Worm (Caenorhabditis elegans): ENCODE measurements around the gene snap-29.

snap-29 gene

DNA sequence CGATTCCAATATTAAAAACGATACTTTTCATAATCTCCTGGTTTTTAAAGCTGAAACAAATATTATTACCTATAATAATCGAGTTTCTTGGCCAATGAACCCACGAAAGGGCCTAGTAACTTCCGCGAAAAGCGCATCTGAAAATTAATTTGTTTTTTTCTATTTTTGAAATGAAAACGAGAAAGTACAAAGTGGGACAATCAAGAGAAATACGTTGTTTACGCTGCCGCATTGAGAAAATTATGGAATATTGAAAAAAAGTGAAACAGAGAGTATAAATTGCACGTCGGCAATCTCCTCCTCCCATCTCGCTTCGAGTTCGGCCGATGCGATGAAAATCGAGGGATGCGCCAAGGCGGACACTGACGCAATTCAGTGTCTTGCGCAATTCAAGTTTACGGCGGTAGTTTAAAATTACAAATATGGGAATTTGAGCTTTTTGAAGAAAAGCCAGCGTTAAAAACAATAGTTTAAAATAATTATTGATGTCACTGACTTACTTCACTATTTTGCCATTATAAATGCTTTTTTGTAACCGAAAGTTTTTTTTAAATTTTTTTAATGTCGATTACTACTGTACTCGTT is 34.7 kb upstream of the snap-29 start, which contains the start of gene pdhk-2 (continued):
- TF ChIP-seq unc-39 (tag; optimal IDR thresholded peaks at IDR 0.05) (no peak), madf-5 (GFP tag; IDR thresholded peaks at IDR 0.05) (no peak), nhr-48 (tag; optimal IDR thresholded peaks at IDR 0.05) (peak; percentile 90), dve-1 (tag; optimal IDR thresholded peaks at IDR 0.05; ENCODE audit: insufficient read depth) (peak; percentile 97), skn-1 (tag; optimal IDR thresholded peaks at IDR 0.05) (no peak), nhr-28 (tag; optimal IDR thresholded peaks at IDR 0.05) (peak; percentile 73), zip-2 (tag; optimal IDR thresholded peaks at IDR 0.05) (peak; percentile 65), lin-39 (tag; optimal IDR thresholded peaks at IDR 0.05) (no peak), mes-2 (tag; optimal IDR thresholded peaks at IDR 0.05; ENCODE audit: poor library complexity, severe bottlenecking) (peak; percentile 91), dmd-9 (GFP tag; IDR thresholded peaks at IDR 0.05) (peak; percentile 82), Y105C5A.15 (GFP tag; IDR thresholded peaks at IDR 0.05) (no peak), ZK546.5 (tag; optimal IDR thresholded peaks at IDR 0.05) (no peak), dmd-8 (GFP tag; IDR thresholded peaks at IDR 0.05) (peak; percentile 61; the same call in 1 of the 2 replicates), ces-1 (GFP tag; optimal IDR thresholded peaks at IDR 0.05) (no peak), D1046.2 (GFP tag; IDR thresholded peaks at IDR 0.05) (no peak), madf-9 (GFP tag; conservative IDR thresholded peaks at IDR 0.05) (peak; percentile 72), hlh-30 (tag; optimal IDR thresholded peaks at IDR 0.05; ENCODE audit: insufficient read depth) (peak; percentile 87), F10B5.3 (tag; optimal IDR thresholded peaks at IDR 0.05) (peak; percentile 68), zag-1 (tag; optimal IDR thresholded peaks at IDR 0.05) (no peak), mxl-3 (GFP tag; optimal IDR thresholded peaks at IDR 0.05) (peak; percentile 87), zip-11 (GFP tag; IDR thresholded peaks at IDR 0.05) (no peak), ceh-62 (tag; optimal IDR thresholded peaks at IDR 0.05) (no peak), aly-2 (tag; optimal IDR thresholded peaks at IDR 0.05) (no peak), ZK337.2 (GFP tag; IDR thresholded peaks at IDR 0.05) (0 out of 2 replicates have a peak, but pooled peaks have one; percentile 44), lir-3 (tag; optimal IDR thresholded peaks at IDR 0.05) (peak; percentile 43), lsy-2 (tag; optimal IDR thresholded peaks at IDR 0.05) (peak; percentile 68 to 95)

DNA sequence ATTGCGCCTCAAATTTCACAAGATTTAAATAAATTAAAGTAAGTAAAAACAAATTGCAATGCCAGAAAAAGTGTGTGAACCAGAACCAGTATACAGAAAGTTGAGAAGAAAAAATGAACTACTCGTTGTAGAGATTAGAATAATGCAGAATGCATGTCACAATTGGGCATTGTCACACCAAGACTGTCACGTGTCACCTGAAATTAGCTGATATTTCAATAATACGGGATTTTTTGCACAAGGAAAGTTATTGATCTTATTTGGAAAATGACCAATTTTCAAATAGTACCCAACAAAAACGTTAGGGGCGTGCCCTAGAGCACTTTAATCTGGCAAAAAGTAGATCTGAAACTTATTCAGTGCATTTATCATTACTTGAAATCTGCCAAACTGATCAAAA is 34.1 kb upstream of the snap-29 start:
- TF ChIP-seq aha-1 (tag), result peak; percentile 80
- no peak for TF ChIP-seq lin-13 (GFP tag; optimal IDR thresholded peaks at IDR 0.05)

ce11 chrIII:8742584-8742983 is 33.5 kb upstream of the snap-29 start:
- TF ChIP-seq ztf-7 (tag; optimal IDR thresholded peaks at IDR 0.05) (no peak), zfp-2 (tag; optimal IDR thresholded peaks at IDR 0.05) (no peak), unc-62 (GFP tag; optimal IDR thresholded peaks at IDR 0.05 in 1 of 2) (peak in 1 of 2 experiments; percentile 26), unc-62 (tag; optimal IDR thresholded peaks at IDR 0.05) (no peak)

ce11 chrIII:8743796-8744404 is 32.2 kb upstream of the snap-29 start, which contains the start of gene ZK370.6:
Gene ZK370.6, minus strand, starts transcription at chrIII:8743846.
- TF ChIP-seq madf-5 (GFP tag; IDR thresholded peaks at IDR 0.05) (no peak), fkh-10 (GFP tag; optimal IDR thresholded peaks at IDR 0.05) (peak; percentile 45), egl-43 (GFP tag; IDR thresholded peaks at IDR 0.05) (no peak), tra-1 (GFP tag; IDR thresholded peaks at IDR 0.05) (no peak)

ce11 chrIII:8744765-8745164 is 31.3 kb upstream of the snap-29 start:
- TF ChIP-seq rbr-2 (tag; optimal IDR thresholded peaks at IDR 0.05) (no peak), daf-12 (tag; optimal IDR thresholded peaks at IDR 0.05) (no peak), lin-39 (tag; optimal IDR thresholded peaks at IDR 0.05) (no peak), fkh-10 (GFP tag; optimal IDR thresholded peaks at IDR 0.05) (peak; percentile 76), Y48G9A.11 (GFP tag; IDR thresholded peaks at IDR 0.05) (no peak), fos-1 (tag; optimal IDR thresholded peaks at IDR 0.05) (no peak), zip-2 (tag; optimal IDR thresholded peaks at IDR 0.05) (no peak)
